Worm (Caenorhabditis elegans) whole organism, L1 larva: ENCODE results near the gene npr-20.

ENCODE experiments used
- C16A3.4 ChIP-seq: fragments of 150-350 bp; optimal IDR thresholded peaks from 2 replicates; lab custom pipeline; 2014; ENCODE audit warnings: missing biosample characterization, missing genetic modification characterization
- aha-1 ChIP-seq: fragments of 150-350 bp; optimal IDR thresholded peaks from 2 replicates; lab custom pipeline; 2014; ENCODE audit warnings: missing biosample characterization, missing genetic modification characterization
- aly-2 ChIP-seq: fragments of 150-350 bp; optimal IDR thresholded peaks from 2 replicates; lab custom pipeline; 2014; ENCODE audit warnings: missing biosample characterization, missing genetic modification characterization
- ama-1 ChIP-seq: fragments of 150-350 bp; optimal IDR thresholded peaks from 2 replicates; lab custom pipeline; 2014
- blmp-1 ChIP-seq: fragments of 150-350 bp; optimal IDR thresholded peaks from 2 replicates; lab custom pipeline; 2014; ENCODE audit warnings: missing biosample characterization, missing genetic modification characterization
- efl-1 ChIP-seq, 4 experiments: fragments of 150-350 bp; optimal IDR thresholded peaks in 3 of 4; peaks in 1 of 4; 1 replicate in 1 of 4; 2 replicates in 3 of 4; lab custom pipeline; 2014; ENCODE audit warnings: missing biosample characterization in 2 of 4, missing genetic modification characterization in 2 of 4, missing genetic modification reagents in 2 of 4
- egl-13 ChIP-seq: sonication (generic microtip); optimal IDR thresholded peaks from 2 replicates; lab custom pipeline; 2016; ENCODE audit warnings: missing genotype, missing genetic modification reagents, missing genetic modification characterization, missing compliant biosample characterization
- elt-3 ChIP-seq, 6 experiments: fragments of 150-350 bp in 1 of 6; sonication (generic microtip); optimal IDR thresholded peaks; 2 replicates each; lab custom pipeline; 2017 to 2018; ENCODE audit warnings: missing biosample characterization in 6 of 6, missing genetic modification characterization in 6 of 6, inconsistent platforms in 1 of 6
- fkh-10 ChIP-seq: sonication (generic microtip); optimal IDR thresholded peaks from 2 replicates; lab custom pipeline; 2017; ENCODE audit warnings: missing biosample characterization, missing genetic modification reagents, missing genetic modification characterization
- fkh-4 ChIP-seq: sonication (generic microtip); optimal IDR thresholded peaks from 2 replicates; lab custom pipeline; 2016; ENCODE audit warnings: missing compliant biosample characterization, missing genetic modification characterization, borderline replicate concordance
- fos-1 ChIP-seq: fragments of 150-350 bp; optimal IDR thresholded peaks from 2 replicates; lab custom pipeline; 2014; ENCODE audit warnings: missing biosample characterization, missing genetic modification characterization
- hlh-17 ChIP-seq: fragments of 200-800 bp; sonication (Bioruptor generic); optimal IDR thresholded peaks from 2 replicates; lab custom pipeline; 2018; ENCODE audit warnings: missing genetic modification characterization, mild to moderate bottlenecking, missing compliant biosample characterization, moderate library complexity, borderline replicate concordance
- hlh-4 ChIP-seq: sonication (generic microtip); optimal IDR thresholded peaks from 2 replicates; lab custom pipeline; 2016; ENCODE audit warnings: mild to moderate bottlenecking, missing genetic modification characterization, missing compliant biosample characterization
- hpl-2 ChIP-seq: fragments of 150-350 bp; optimal IDR thresholded peaks from 2 replicates; lab custom pipeline; 2014; ENCODE audit warnings: missing biosample characterization, missing genetic modification reagents, missing genetic modification characterization
- irx-1 ChIP-seq: sonication (generic microtip); optimal IDR thresholded peaks from 2 replicates; lab custom pipeline; 2016; ENCODE audit warnings: missing genetic modification characterization, missing compliant biosample characterization
- lin-14 ChIP-seq: fragments of 200-800 bp; sonication (Bioruptor generic); optimal IDR thresholded peaks from 2 replicates; lab custom pipeline; 2018; ENCODE audit warnings: mild to moderate bottlenecking, missing genetic modification characterization, moderate library complexity, missing compliant biosample characterization
- lin-15B ChIP-seq: fragments of 150-350 bp; sonication (generic microtip); optimal IDR thresholded peaks from 3 replicates; lab custom pipeline; 2014; ENCODE audit warnings: missing biosample characterization, missing genetic modification characterization
- lin-35 ChIP-seq, 2 experiments: fragments of 150-350 bp; optimal IDR thresholded peaks; 2 replicates each; lab custom pipeline; 2014; ENCODE audit warnings: missing biosample characterization in 2 of 2, missing genetic modification characterization in 2 of 2, missing genetic modification reagents in 2 of 2
- lir-3 ChIP-seq: sonication (generic microtip); optimal IDR thresholded peaks from 2 replicates; lab custom pipeline; 2016; ENCODE audit warnings: mild to moderate bottlenecking, missing genetic modification characterization, moderate library complexity, missing compliant biosample characterization; ENCODE audit not compliant: poor library complexity
- lsy-2 ChIP-seq, 2 experiments: fragments of 150-350 bp; optimal IDR thresholded peaks; 2 replicates each; lab custom pipeline; 2014; ENCODE audit warnings: missing biosample characterization in 2 of 2, missing genetic modification characterization in 2 of 2
- mab-9 ChIP-seq: fragments of 200-800 bp; sonication (Bioruptor generic); IDR thresholded peaks from 2 replicates; pipeline ENCODE4 v1.3.6; 2022; ENCODE audit warnings: missing genetic modification reagents, missing genetic modification characterization, missing compliant biosample characterization
- nhr-12 ChIP-seq: sonication (generic microtip); optimal IDR thresholded peaks from 2 replicates; lab custom pipeline; 2017; ENCODE audit warnings: missing biosample characterization, missing genetic modification characterization
- nhr-19 ChIP-seq: fragments of 200-800 bp; sonication (Bioruptor generic); conservative IDR thresholded peaks from 2 replicates; pipeline ENCODE4 v1.3.6; 2022; ENCODE audit warnings: missing genetic modification characterization, missing compliant biosample characterization
- nhr-20 ChIP-seq: sonication (generic microtip); optimal IDR thresholded peaks from 2 replicates; lab custom pipeline; 2016; ENCODE audit warnings: mild to moderate bottlenecking, missing genetic modification characterization, missing compliant biosample characterization
- nhr-28 ChIP-seq: fragments of 150-350 bp; optimal IDR thresholded peaks from 2 replicates; lab custom pipeline; 2014; ENCODE audit warnings: missing biosample characterization, missing genetic modification characterization
- nhr-47 ChIP-seq: sonication (generic microtip); optimal IDR thresholded peaks from 2 replicates; lab custom pipeline; 2016; ENCODE audit warnings: mild to moderate bottlenecking, missing genetic modification characterization, moderate library complexity, missing compliant biosample characterization
- nhr-71 ChIP-seq: sonication (generic microtip); optimal IDR thresholded peaks from 2 replicates; lab custom pipeline; 2016; ENCODE audit warnings: mild to moderate bottlenecking, missing genetic modification characterization, moderate library complexity, missing compliant biosample characterization
- nhr-77 ChIP-seq: fragments of 150-350 bp; optimal IDR thresholded peaks from 2 replicates; lab custom pipeline; 2014; ENCODE audit warnings: missing biosample characterization, missing genetic modification characterization
- nhr-85 ChIP-seq: sonication (generic microtip); peaks from one replicate; lab custom pipeline; 2016; ENCODE audit warnings: missing genetic modification characterization, inconsistent platforms, missing compliant biosample characterization
- nhr-90 ChIP-seq: sonication (generic microtip); optimal IDR thresholded peaks from 2 replicates; lab custom pipeline; 2016; ENCODE audit warnings: mild to moderate bottlenecking, missing genetic modification characterization, missing compliant biosample characterization; ENCODE audit not compliant: poor library complexity
- pqm-1 ChIP-seq: sonication (generic microtip); optimal IDR thresholded peaks from 3 replicates; lab custom pipeline; 2017; ENCODE audit warnings: missing biosample characterization, missing genetic modification characterization
- skn-1 ChIP-seq: fragments of 150-350 bp; optimal IDR thresholded peaks from 2 replicates; lab custom pipeline; 2014; ENCODE audit warnings: missing biosample characterization, missing genetic modification characterization
- snu-23 ChIP-seq: sonication (generic microtip); optimal IDR thresholded peaks from 2 replicates; lab custom pipeline; 2016; ENCODE audit warnings: missing genetic modification characterization, missing compliant biosample characterization
- sox-4 ChIP-seq: sonication (generic microtip); optimal IDR thresholded peaks from 2 replicates; lab custom pipeline; 2016; ENCODE audit warnings: missing genetic modification characterization, missing compliant biosample characterization
- swsn-7 ChIP-seq: sonication (generic microtip); optimal IDR thresholded peaks from 2 replicates; lab custom pipeline; 2016; ENCODE audit warnings: missing genetic modification characterization, missing compliant biosample characterization
- unc-130 ChIP-seq: fragments of 150-350 bp; optimal IDR thresholded peaks from 2 replicates; lab custom pipeline; 2017; ENCODE audit warnings: missing biosample characterization, missing genetic modification characterization, inconsistent platforms
- unc-98 ChIP-seq: fragments of 200-800 bp; sonication (Bioruptor generic); IDR thresholded peaks from 2 replicates; pipeline ENCODE4 v1.3.6; 2022; ENCODE audit warnings: missing genetic modification characterization, missing compliant biosample characterization
- xbp-1 ChIP-seq: sonication (generic microtip); optimal IDR thresholded peaks from 2 replicates; lab custom pipeline; 2016; ENCODE audit warnings: missing genetic modification characterization, missing compliant biosample characterization

The npr-20 gene

ce11 chrII:8818257-8818656 is 46.7 kb downstream of the npr-20 start (continued):
- TF ChIP-seq sox-4 (tag; lab: Kevin White, UChicago), result no peak

ce11 chrII:8817225-8817624 is 47.8 kb downstream of the npr-20 start:
- peak; percentile 14 for TF ChIP-seq lir-3 (tag; lab: Kevin White, UChicago)
- peak; percentile 28 for TF ChIP-seq C16A3.4 (tag; lab: Kevin White, UChicago)
- TF ChIP-seq lin-15B, result no peak
- TF ChIP-seq nhr-28 (tag; lab: Kevin White, UChicago), result no peak
- TF ChIP-seq lsy-2 (tag; optimal IDR thresholded peaks at IDR 0.05; lab: Kevin White, UChicago), result peak in 1 of 2 experiments; percentile 24
- peak; percentile 42 for TF ChIP-seq nhr-19
- no peak for TF ChIP-seq aha-1 (tag; lab: Kevin White, UChicago)
- TF ChIP-seq ama-1 (lab: Kevin White, UChicago), result no peak
- TF ChIP-seq mab-9 (GFP tag; lab: Robert Waterston, UW), result 0 out of 2 replicates have a peak, but pooled peaks have one; percentile 10
- TF ChIP-seq hpl-2, result peak; percentile 15
- no peak for TF ChIP-seq hlh-4 (tag; lab: Kevin White, UChicago)
- TF ChIP-seq nhr-77 (tag; lab: Kevin White, UChicago), result no peak
- TF ChIP-seq nhr-47, result peak; percentile 36
- peak; percentile 46 for TF ChIP-seq nhr-20 (tag; lab: Kevin White, UChicago)
- TF ChIP-seq nhr-71 (tag; lab: Kevin White, UChicago), result peak; percentile 58
- TF ChIP-seq hlh-17 (GFP tag; lab: Kevin White, UChicago), result no peak
- TF ChIP-seq pqm-1 (tag; lab: Kevin White, UChicago), result no peak
- TF ChIP-seq nhr-85 (tag; lab: Kevin White, UChicago), result peak; percentile 74
- peak; percentile 32 for TF ChIP-seq blmp-1 (tag; lab: Kevin White, UChicago)
- no peak for TF ChIP-seq skn-1 (tag; lab: Kevin White, UChicago)
- peak in 1 of 2 experiments; percentile 32 for TF ChIP-seq lin-35 (GFP tag; optimal IDR thresholded peaks at IDR 0.05; lab: Kevin White, UChicago)
- TF ChIP-seq nhr-12 (tag; lab: Kevin White, UChicago), result no peak
- peak; percentile 51 for TF ChIP-seq nhr-90 (tag; lab: Kevin White, UChicago)
- TF ChIP-seq lin-14 (GFP tag; lab: Kevin White, UChicago), result peak; percentile 25
- peak; percentile 63 for TF ChIP-seq snu-23 (GFP tag; lab: Kevin White, UChicago)
- TF ChIP-seq elt-3 (tag; optimal IDR thresholded peaks at IDR 0.05; lab: Kevin White, UChicago), result peak in 2 of 6 experiments; percentile 39 to 66
- no peak for TF ChIP-seq unc-98
- no peak for TF ChIP-seq irx-1 (tag; lab: Kevin White, UChicago)
- TF ChIP-seq efl-1 (optimal IDR thresholded peaks at IDR 0.05; lab: Kevin White, UChicago), result no peak
- peak in 1 of 2 experiments; percentile 49 for TF ChIP-seq efl-1 (GFP tag; optimal IDR thresholded peaks at IDR 0.05 in 1 of 2; lab: Kevin White, UChicago)

- TF ChIP-seq fkh-10 (GFP tag; lab: Kevin White, UChicago) (no peak), fkh-4 (tag; lab: Kevin White, UChicago) (no peak), lir-3 (tag; lab: Kevin White, UChicago) (no peak), egl-13 (tag; lab: Kevin White, UChicago) (no peak), unc-130 (tag; lab: Kevin White, UChicago) (no peak), aly-2 (tag; lab: Kevin White, UChicago) (no peak), xbp-1 (tag; lab: Kevin White, UChicago) (no peak), mab-9 (GFP tag; lab: Robert Waterston, UW) (no peak), fos-1 (no peak), swsn-7 (tag; lab: Kevin White, UChicago) (no peak)
These were observed 50.7 kb downstream of the npr-20 start for ce11 chrII:8814231-8814630.
